Worm (Caenorhabditis elegans) whole organism, midembryonic: Measurements from ENCODE around the gene lig-4.

Experiments
- cog-1 ChIP-seq: sonication (generic microtip); optimal IDR thresholded peaks from 2 replicates; lab custom pipeline; 2016; ENCODE audit warnings: missing genetic modification characterization, missing compliant biosample characterization
- klf-2 ChIP-seq: fragments of 200-800 bp; sonication (Bioruptor generic); conservative IDR thresholded peaks from 2 replicates; pipeline ENCODE4 v1.3.6; 2022; ENCODE audit warnings: missing genetic modification reagents, missing genetic modification characterization, missing compliant biosample characterization
- ref-1 ChIP-seq: fragments of 200-800 bp; sonication (Bioruptor generic); conservative IDR thresholded peaks from 2 replicates; pipeline ENCODE4 v1.3.6; 2022; ENCODE audit warnings: missing genetic modification reagents, missing genetic modification characterization, missing compliant biosample characterization
- tab-1 ChIP-seq: fragments of 200-800 bp; sonication (Bioruptor generic); IDR thresholded peaks from 2 replicates; pipeline ENCODE4 v1.3.6; 2022; ENCODE audit warnings: missing genetic modification characterization, missing compliant biosample characterization
- ztf-23 ChIP-seq: fragments of 200-800 bp; sonication (Bioruptor generic); IDR thresholded peaks from 2 replicates; pipeline ENCODE4 v1.3.6; 2022; ENCODE audit warnings: missing genetic modification reagents, missing genetic modification characterization, missing compliant biosample characterization

- no peak for TF ChIP-seq cog-1 (tag; lab: Kevin White, UChicago)
- no peak for TF ChIP-seq klf-2
- no peak for TF ChIP-seq tab-1 (GFP tag; lab: Robert Waterston, UW)
- TF ChIP-seq ztf-23 (GFP tag; lab: Robert Waterston, UW) = no peak
- TF ChIP-seq ref-1 = no peak
Observed at ce11 chrIII:7518424-7518823, 2.8 kb upstream of the lig-4 start, which contains the start of gene clk-2.
